Fruit fly (Drosophila melanogaster) whole organism, adult: ENCODE results near the gene CG1529.

Experiments used
- CG5204 ChIP-seq: fragments of 200-800 bp; sonication (Bioruptor generic); optimal IDR thresholded peaks from 2 replicates; lab custom pipeline; 2016; ENCODE audit warnings: missing biosample characterization, missing genetic modification characterization
- CG7101 ChIP-seq: fragments of 200-800 bp; sonication (Bioruptor generic); optimal IDR thresholded peaks from 2 replicates; lab custom pipeline; 2018; ENCODE audit warnings: missing biosample characterization, mild to moderate bottlenecking, missing genetic modification characterization, moderate library complexity
- Crg-1 ChIP-seq: fragments of 200-800 bp; sonication (Bioruptor generic); optimal IDR thresholded peaks from 2 replicates; lab custom pipeline; 2016; ENCODE audit warnings: missing biosample characterization, missing genetic modification characterization
- cnc ChIP-seq, 2 experiments: fragments of >200 bp; optimal IDR thresholded peaks; 2 replicates each; lab custom pipeline; 2017

- TF ChIP-seq Crg-1 (GFP tag; lab: Kevin White, UChicago) (no peak), CG7101 (no peak), cnc (optimal IDR thresholded peaks at IDR 0.05; lab: Kevin White, UChicago) (no peak), CG5204 (GFP tag; lab: Kevin White, UChicago) (no peak)
Measured at dm6 chrX:21074329-21074708, 42.6 kb upstream of the CG1529 start.
